Worm (Caenorhabditis elegans) whole organism, L1 larva: ENCODE data around the gene ZK666.15.
A peak's percentile ranks its signal among the peaks of the same experiment; 100 is the strongest.

Experiments used
- blmp-1 ChIP-seq: fragments of 150-350 bp; optimal IDR thresholded peaks from 2 replicates; lab custom pipeline; 2014; ENCODE audit warnings: missing biosample characterization, missing genetic modification characterization
- fkh-10 ChIP-seq: sonication (generic microtip); optimal IDR thresholded peaks from 2 replicates; lab custom pipeline; 2017; ENCODE audit warnings: missing biosample characterization, missing genetic modification reagents, missing genetic modification characterization
- hlh-17 ChIP-seq: fragments of 200-800 bp; sonication (Bioruptor generic); optimal IDR thresholded peaks from 2 replicates; lab custom pipeline; 2018; ENCODE audit warnings: missing genetic modification characterization, mild to moderate bottlenecking, missing compliant biosample characterization, moderate library complexity, borderline replicate concordance
- lin-15B ChIP-seq: fragments of 150-350 bp; sonication (generic microtip); optimal IDR thresholded peaks from 3 replicates; lab custom pipeline; 2014; ENCODE audit warnings: missing biosample characterization, missing genetic modification characterization
- mdl-1 ChIP-seq, 2 experiments: fragments of 150-350 bp; optimal IDR thresholded peaks; 2 replicates each; lab custom pipeline; 2014 to 2017; ENCODE audit warnings: missing biosample characterization in 2 of 2, missing genetic modification characterization in 2 of 2, inconsistent platforms in 1 of 2
- nhr-77 ChIP-seq: fragments of 150-350 bp; optimal IDR thresholded peaks from 2 replicates; lab custom pipeline; 2014; ENCODE audit warnings: missing biosample characterization, missing genetic modification characterization
- nhr-85 ChIP-seq: sonication (generic microtip); peaks from one replicate; lab custom pipeline; 2016; ENCODE audit warnings: missing genetic modification characterization, inconsistent platforms, missing compliant biosample characterization
- unc-62 ChIP-seq: fragments of 150-350 bp; optimal IDR thresholded peaks from 2 replicates; lab custom pipeline; 2014; ENCODE audit warnings: missing biosample characterization, missing genetic modification reagents, missing genetic modification characterization
- ztf-4 ChIP-seq: fragments of 150-350 bp; optimal IDR thresholded peaks from 2 replicates; lab custom pipeline; 2014; ENCODE audit warnings: missing biosample characterization, missing genetic modification characterization

DNA sequence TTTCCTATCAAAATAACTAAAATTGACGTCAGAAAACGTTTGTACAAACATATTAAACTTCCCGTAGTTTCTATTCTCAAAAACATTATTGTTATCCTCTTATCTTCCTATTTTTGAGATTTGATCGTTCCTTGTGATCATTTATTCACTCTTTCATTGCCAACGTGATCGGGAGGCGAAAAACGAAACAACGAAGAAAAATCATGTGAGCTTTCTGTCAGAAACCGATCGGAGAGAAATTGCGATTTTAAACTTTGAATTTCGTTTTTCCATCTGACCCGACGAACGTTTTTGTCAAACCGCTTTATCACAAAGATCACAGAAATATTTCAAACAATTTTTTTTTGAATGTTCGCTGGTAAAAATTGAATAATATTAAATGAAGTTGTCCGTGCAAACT, 40.5 kb upstream of the ZK666.15 start:
- TF ChIP-seq unc-62 (GFP tag; lab: Kevin White, UChicago) (no peak), nhr-85 (tag; lab: Kevin White, UChicago) (peak; percentile 87), mdl-1 (tag; optimal IDR thresholded peaks at IDR 0.05; lab: Kevin White, UChicago) (peak in 1 of 2 experiments; percentile 80), blmp-1 (tag; lab: Kevin White, UChicago) (peak; percentile 92), hlh-17 (GFP tag; lab: Kevin White, UChicago) (no peak), lin-15B (tag; lab: Kevin White, UChicago) (no peak), fkh-10 (no peak), nhr-77 (no peak), ztf-4 (peak; percentile 61)
